Worm (Caenorhabditis elegans) whole organism, L4 larva: ENCODE results near the gene F02H6.3.

ENCODE experiments used
- F49E8.2 ChIP-seq: sonication (generic microtip); optimal IDR thresholded peaks from 2 replicates; lab custom pipeline; 2016; ENCODE audit warnings: missing compliant biosample characterization, mild to moderate bottlenecking, missing genetic modification characterization, borderline replicate concordance
- T20F7.1 ChIP-seq: fragments of 200-800 bp; sonication (Bioruptor generic); optimal IDR thresholded peaks from 2 replicates; lab custom pipeline; 2018; ENCODE audit warnings: mild to moderate bottlenecking, missing genetic modification characterization, missing compliant biosample characterization
- T26A8.4 ChIP-seq: fragments of 200-800 bp; sonication (Bioruptor generic); IDR thresholded peaks from 2 replicates; pipeline ENCODE4 v1.3.6; 2022; ENCODE audit warnings: missing genetic modification characterization, missing compliant biosample characterization
- Y48G9A.11 ChIP-seq: fragments of 200-800 bp; sonication (Bioruptor generic); IDR thresholded peaks from 2 replicates; pipeline ENCODE4 v1.3.6; 2022; ENCODE audit warnings: missing genetic modification reagents, missing genetic modification characterization, missing compliant biosample characterization
- aha-1 ChIP-seq: fragments of 150-350 bp; peaks from one replicate; lab custom pipeline; 2014; ENCODE audit warnings: missing biosample characterization, missing genetic modification characterization
- ama-1 ChIP-seq: fragments of 150-350 bp; optimal IDR thresholded peaks from 2 replicates; lab custom pipeline; 2014; ENCODE audit warnings: inconsistent platforms, mixed read lengths
- attf-4 ChIP-seq: sonication (generic microtip); optimal IDR thresholded peaks from 3 replicates; lab custom pipeline; 2017; ENCODE audit warnings: missing biosample characterization, missing genetic modification characterization
- ceh-20 ChIP-seq: fragments of 200-800 bp; sonication (Bioruptor generic); IDR thresholded peaks from 2 replicates; pipeline ENCODE4 v1.3.6; 2022; ENCODE audit warnings: missing genetic modification reagents, missing genetic modification characterization, missing compliant biosample characterization
- ceh-44 ChIP-seq: fragments of 200-800 bp; sonication (Bioruptor generic); IDR thresholded peaks from 2 replicates; pipeline ENCODE4 v1.3.6; 2022; ENCODE audit warnings: missing genetic modification reagents, missing genetic modification characterization, missing compliant biosample characterization
- ceh-62 ChIP-seq: sonication (generic microtip); optimal IDR thresholded peaks from 2 replicates; lab custom pipeline; 2017; ENCODE audit warnings: missing biosample characterization, missing genetic modification characterization
- ceh-82 ChIP-seq: sonication (generic microtip); optimal IDR thresholded peaks from 2 replicates; lab custom pipeline; 2017; ENCODE audit warnings: missing biosample characterization, missing genetic modification characterization
- daf-12 ChIP-seq: fragments of 150-350 bp; optimal IDR thresholded peaks from 2 replicates; lab custom pipeline; 2014; ENCODE audit warnings: missing biosample characterization, missing genetic modification reagents, missing genetic modification characterization
- daf-16 ChIP-seq, 3 experiments: sonication (generic microtip); optimal IDR thresholded peaks; 2 replicates each; lab custom pipeline; 2016 to 2017; ENCODE audit warnings: missing genetic modification characterization in 3 of 3, missing genetic modification reagents in 3 of 3, mild to moderate bottlenecking in 2 of 3, missing compliant biosample characterization in 2 of 3, missing biosample characterization in 1 of 3, moderate library complexity in 1 of 3
- daf-8 ChIP-seq: fragments of 200-800 bp; sonication (Bioruptor generic); IDR thresholded peaks from 2 replicates; pipeline ENCODE4 v1.3.6; 2022; ENCODE audit warnings: missing genetic modification characterization, missing compliant biosample characterization
- dmd-6 ChIP-seq: fragments of 200-800 bp; sonication (Bioruptor generic); IDR thresholded peaks from 2 replicates; pipeline ENCODE4 v1.3.6; 2022; ENCODE audit warnings: missing genetic modification reagents, missing genetic modification characterization, missing compliant biosample characterization
- dmd-9 ChIP-seq: fragments of 200-800 bp; sonication (Bioruptor generic); IDR thresholded peaks from 2 replicates; pipeline ENCODE4 v1.3.6; 2022; ENCODE audit warnings: missing genetic modification reagents, missing genetic modification characterization, missing compliant biosample characterization
- dpl-1 ChIP-seq: fragments of 150-350 bp; optimal IDR thresholded peaks from 2 replicates; lab custom pipeline; 2014; ENCODE audit warnings: missing biosample characterization, missing genetic modification reagents, missing genetic modification characterization
- dve-1 ChIP-seq: sonication (generic microtip); optimal IDR thresholded peaks from 2 replicates; lab custom pipeline; 2017; ENCODE audit warnings: antibody characterized with exemption, mild to moderate bottlenecking, missing genetic modification characterization, missing compliant biosample characterization; ENCODE audit not compliant: insufficient read depth
- egl-27 ChIP-seq: sonication (generic microtip); optimal IDR thresholded peaks from 3 replicates; lab custom pipeline; 2017; ENCODE audit warnings: missing biosample characterization, missing genetic modification reagents, missing genetic modification characterization
- fkh-10 ChIP-seq: fragments of 150-350 bp; optimal IDR thresholded peaks from 2 replicates; lab custom pipeline; 2014; ENCODE audit warnings: missing biosample characterization, missing genetic modification reagents, missing genetic modification characterization
- fos-1 ChIP-seq: fragments of 150-350 bp; optimal IDR thresholded peaks from 2 replicates; lab custom pipeline; 2014; ENCODE audit warnings: missing biosample characterization, missing genetic modification characterization
- hif-1 ChIP-seq, 2 experiments: sonication (generic microtip); optimal IDR thresholded peaks; 2 replicates each; lab custom pipeline; 2016 to 2017; ENCODE audit warnings: missing compliant biosample characterization in 2 of 2, missing genetic modification characterization in 2 of 2, missing genetic modification reagents in 2 of 2, missing genotype in 2 of 2, mild to moderate bottlenecking in 1 of 2
- hlh-30 ChIP-seq: sonication (generic microtip); optimal IDR thresholded peaks from 2 replicates; lab custom pipeline; 2017; ENCODE audit warnings: antibody characterized with exemption, mild to moderate bottlenecking, missing genetic modification characterization, missing compliant biosample characterization; ENCODE audit not compliant: insufficient read depth
- lin-13 ChIP-seq: fragments of 150-350 bp; optimal IDR thresholded peaks from 2 replicates; lab custom pipeline; 2014; ENCODE audit warnings: missing biosample characterization, missing genetic modification reagents, missing genetic modification characterization
- lin-38 ChIP-seq: fragments of 200-800 bp; sonication (Bioruptor generic); IDR thresholded peaks from 2 replicates; pipeline ENCODE4 v1.3.6; 2022; ENCODE audit warnings: missing genetic modification reagents, missing genetic modification characterization, missing compliant biosample characterization
- lin-39 ChIP-seq: fragments of 150-350 bp; optimal IDR thresholded peaks from 2 replicates; lab custom pipeline; 2014; ENCODE audit warnings: missing biosample characterization, missing genetic modification reagents, missing genetic modification characterization
- lir-3 ChIP-seq: sonication (generic microtip); optimal IDR thresholded peaks from 2 replicates; lab custom pipeline; 2016; ENCODE audit warnings: mild to moderate bottlenecking, missing genetic modification characterization, missing compliant biosample characterization
- madf-5 ChIP-seq, 2 experiments: fragments of 200-800 bp; sonication (Bioruptor generic); IDR thresholded peaks; 2 replicates each; pipeline ENCODE4 v1.3.6; 2022; ENCODE audit warnings: missing compliant biosample characterization in 2 of 2, missing genetic modification characterization in 2 of 2
- mdl-1 ChIP-seq, 2 experiments: fragments of 150-350 bp in 1 of 2; sonication (generic microtip) in 1 of 2; optimal IDR thresholded peaks; 2 replicates each; lab custom pipeline; 2014 to 2017; ENCODE audit warnings: missing biosample characterization in 2 of 2, missing genetic modification characterization in 2 of 2
- mep-1 ChIP-seq: fragments of 150-350 bp; sonication (generic microtip); optimal IDR thresholded peaks from 3 replicates; lab custom pipeline; 2014; ENCODE audit warnings: missing biosample characterization, missing genetic modification characterization
- mxl-2 ChIP-seq: fragments of 200-800 bp; sonication (Bioruptor generic); conservative IDR thresholded peaks from 2 replicates; pipeline ENCODE4 v1.3.6; 2022; ENCODE audit warnings: missing genetic modification reagents, missing genetic modification characterization, missing compliant biosample characterization
- nhr-102 ChIP-seq: sonication (generic microtip); optimal IDR thresholded peaks from 2 replicates; lab custom pipeline; 2016; ENCODE audit warnings: mild to moderate bottlenecking, missing genetic modification characterization, moderate library complexity, missing compliant biosample characterization
- nhr-237 ChIP-seq: sonication (generic microtip); optimal IDR thresholded peaks from 2 replicates; lab custom pipeline; 2017; ENCODE audit warnings: missing biosample characterization, missing genetic modification characterization
- nhr-28 ChIP-seq: fragments of 150-350 bp; optimal IDR thresholded peaks from 2 replicates; lab custom pipeline; 2014; ENCODE audit warnings: missing biosample characterization, missing genetic modification characterization
- nhr-41 ChIP-seq: fragments of 200-800 bp; sonication (Bioruptor generic); IDR thresholded peaks from 2 replicates; pipeline ENCODE4 v1.3.6; 2022; ENCODE audit warnings: missing genetic modification reagents, missing genetic modification characterization, missing compliant biosample characterization
- nhr-6 ChIP-seq: fragments of 150-350 bp; optimal IDR thresholded peaks from 2 replicates; lab custom pipeline; 2014; ENCODE audit warnings: missing biosample characterization, missing genetic modification characterization
- nhr-76 ChIP-seq: fragments of 150-350 bp; optimal IDR thresholded peaks from 2 replicates; lab custom pipeline; 2014; ENCODE audit warnings: missing biosample characterization, missing genetic modification characterization
- rbr-2 ChIP-seq: sonication (generic microtip); optimal IDR thresholded peaks from 2 replicates; lab custom pipeline; 2016; ENCODE audit warnings: missing genotype, missing genetic modification characterization, missing compliant biosample characterization
- saeg-2 ChIP-seq: fragments of 200-800 bp; sonication (Bioruptor generic); IDR thresholded peaks from 2 replicates; pipeline ENCODE4 v1.3.6; 2022; ENCODE audit warnings: missing genetic modification reagents, missing genetic modification characterization, missing compliant biosample characterization
- sdz-12 ChIP-seq: fragments of 200-800 bp; sonication (Bioruptor generic); optimal IDR thresholded peaks from 2 replicates; lab custom pipeline; 2018; ENCODE audit warnings: mild to moderate bottlenecking, missing genetic modification characterization, missing compliant biosample characterization
- set-16 ChIP-seq: fragments of 200-800 bp; sonication (Bioruptor generic); IDR thresholded peaks from 2 replicates; pipeline ENCODE4 v1.3.6; 2022; ENCODE audit warnings: missing genetic modification reagents, missing genetic modification characterization, missing compliant biosample characterization
- snpc-1.2 ChIP-seq: fragments of 200-800 bp; sonication (Bioruptor generic); IDR thresholded peaks from 2 replicates; pipeline ENCODE4 v1.3.6; 2022; ENCODE audit warnings: missing genetic modification reagents, missing genetic modification characterization, missing compliant biosample characterization
- unc-130 ChIP-seq: sonication (generic microtip); optimal IDR thresholded peaks from 2 replicates; lab custom pipeline; 2016; ENCODE audit warnings: missing genetic modification reagents, missing genetic modification characterization, missing compliant biosample characterization
- unc-62 ChIP-seq, 3 experiments: fragments of 150-350 bp in 1 of 3; sonication (generic microtip); optimal IDR thresholded peaks in 2 of 3; peaks in 1 of 3; 1 replicate in 1 of 3; 2 replicates in 2 of 3; lab custom pipeline; 2014 to 2017; ENCODE audit warnings: missing biosample characterization in 3 of 3, missing genetic modification characterization in 3 of 3, missing genetic modification reagents in 3 of 3, missing genotype in 1 of 3
- zfp-3 ChIP-seq: fragments of 200-800 bp; sonication (Bioruptor generic); conservative IDR thresholded peaks from 2 replicates; pipeline ENCODE4 v1.3.6; 2022; ENCODE audit warnings: missing genetic modification reagents, missing genetic modification characterization, missing compliant biosample characterization
- zip-11 ChIP-seq: fragments of 200-800 bp; sonication (Bioruptor generic); IDR thresholded peaks from 2 replicates; pipeline ENCODE4 v1.3.6; 2022; ENCODE audit warnings: missing genetic modification characterization, missing compliant biosample characterization
- zip-2 ChIP-seq: fragments of 150-350 bp; optimal IDR thresholded peaks from 2 replicates; lab custom pipeline; 2014; ENCODE audit warnings: missing biosample characterization, missing genetic modification characterization

The F02H6.3 gene

DNA sequence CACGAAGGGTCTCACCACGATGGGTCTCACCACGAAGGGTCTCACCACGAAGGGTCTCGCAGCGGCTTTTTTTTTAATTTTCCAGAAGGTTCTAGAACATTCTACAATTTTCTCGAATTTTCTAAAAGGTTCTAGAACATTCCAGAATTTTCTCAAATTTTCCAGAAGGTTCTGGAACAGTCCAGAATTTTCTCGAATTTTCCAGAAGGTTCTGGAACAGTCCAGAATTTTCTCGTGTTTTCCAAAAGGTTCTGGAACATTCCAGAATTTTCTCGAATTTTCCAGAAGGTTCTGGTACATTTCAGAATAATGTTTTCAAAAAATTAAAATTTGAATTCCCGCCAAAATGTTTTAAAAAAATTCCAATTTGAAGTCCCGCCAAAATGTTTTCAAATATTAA lies 14.9 kb downstream of the F02H6.3 start:
- peak; percentile 23 for TF ChIP-seq snpc-1.2 (GFP tag; lab: Robert Waterston, UW)

DNA sequence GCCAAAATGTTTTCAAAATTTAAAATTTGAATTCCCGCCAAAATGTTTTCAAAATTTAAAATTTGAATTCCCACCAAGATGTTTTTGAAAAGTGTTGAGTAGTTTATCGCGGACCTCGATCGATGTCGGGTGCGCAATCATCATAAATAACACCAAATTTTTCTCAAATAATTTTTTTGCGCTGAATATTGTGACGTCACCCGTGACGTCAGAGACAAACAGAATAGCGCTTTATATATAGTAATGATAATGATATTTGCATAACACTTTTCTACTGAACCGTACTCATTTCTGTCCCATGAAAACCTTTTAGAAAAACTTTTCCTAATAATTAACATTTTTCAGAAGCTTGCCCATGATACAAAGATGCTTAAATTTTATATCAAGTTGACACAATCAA lies 15.3 kb downstream of the F02H6.3 start:
- peak; percentile 93 for TF ChIP-seq snpc-1.2 (GFP tag; lab: Robert Waterston, UW)

DNA sequence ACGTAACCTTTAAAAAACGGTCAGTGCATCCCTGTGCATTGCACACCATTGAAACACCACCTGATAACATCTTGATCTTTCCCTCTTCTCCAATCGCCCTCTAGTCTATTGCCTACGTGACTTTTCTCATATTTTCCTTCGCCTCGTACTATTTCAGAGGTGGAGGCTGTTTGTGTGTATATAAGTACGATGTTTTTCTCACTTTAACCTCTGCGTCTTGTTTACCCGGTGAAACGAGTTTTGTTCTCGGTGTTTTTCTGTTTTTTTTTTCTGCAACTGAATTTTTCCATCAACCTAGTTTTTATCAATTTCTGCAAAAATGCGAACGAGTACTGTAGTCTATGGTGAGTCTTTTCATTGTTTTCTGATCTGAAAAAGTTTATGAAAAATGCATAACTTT lies 16.5 kb downstream of the F02H6.3 start, which contains the start of gene sqrd-1:
sqrd-1 (plus strand) TSS at position 158 of the 400 bp plus-strand sequence.
- TF ChIP-seq dmd-9 (GFP tag; lab: Robert Waterston, UW) (no peak), T20F7.1 (no peak), hif-1 (tag; optimal IDR thresholded peaks at IDR 0.05; lab: Kevin White, UChicago) (peak; percentile 97 to 99), nhr-41 (GFP tag; lab: Robert Waterston, UW) (no peak), ceh-82 (tag; lab: Kevin White, UChicago) (no peak), lin-13 (GFP tag; lab: Kevin White, UChicago) (no peak), attf-4 (no peak), ceh-44 (GFP tag; lab: Robert Waterston, UW) (no peak), Y48G9A.11 (GFP tag; lab: Robert Waterston, UW) (no peak), set-16 (GFP tag; lab: Robert Waterston, UW) (no peak), ceh-62 (tag; lab: Kevin White, UChicago) (no peak), hlh-30 (peak; percentile 1), mxl-2 (GFP tag; lab: Robert Waterston, UW) (no peak), fkh-10 (GFP tag; lab: Kevin White, UChicago) (no peak), madf-5 (GFP tag; IDR thresholded peaks at IDR 0.05; lab: Robert Waterston, UW) (no peak), zfp-3 (no peak), daf-8 (GFP tag; lab: Robert Waterston, UW) (no peak), fos-1 (tag; lab: Kevin White, UChicago) (no peak), lin-39 (tag; lab: Kevin White, UChicago) (no peak), saeg-2 (GFP tag; lab: Robert Waterston, UW) (no peak), unc-62 (GFP tag; optimal IDR thresholded peaks at IDR 0.05 in 1 of 2; lab: Kevin White, UChicago) (peak in 1 of 2 experiments; percentile 93), unc-62 (tag; optimal IDR thresholded peaks at IDR 0.05; lab: Kevin White, UChicago) (no peak), unc-130 (GFP tag; lab: Kevin White, UChicago) (no peak), nhr-76 (tag; lab: Kevin White, UChicago) (no peak), daf-12 (tag; lab: Kevin White, UChicago) (no peak), T26A8.4 (no peak), daf-16 (GFP tag; optimal IDR thresholded peaks at IDR 0.05; lab: Kevin White, UChicago) (peak in 1 of 2 experiments; percentile 93), daf-16 (tag; optimal IDR thresholded peaks at IDR 0.05; lab: Kevin White, UChicago) (peak; percentile 88), dve-1 (tag; lab: Kevin White, UChicago) (peak; percentile 52), nhr-28 (tag; lab: Kevin White, UChicago) (peak; percentile 47), aha-1 (tag; lab: Kevin White, UChicago) (peak; percentile 100), egl-27 (tag; lab: Kevin White, UChicago) (no peak), nhr-6 (no peak), mep-1 (tag; lab: Kevin White, UChicago) (peak; percentile 46), nhr-237 (tag; lab: Kevin White, UChicago) (no peak), nhr-102 (tag; lab: Kevin White, UChicago) (no peak), dpl-1 (GFP tag; lab: Kevin White, UChicago) (no peak), lir-3 (tag; lab: Kevin White, UChicago) (no peak), zip-11 (GFP tag; lab: Robert Waterston, UW) (no peak), lin-38 (GFP tag; lab: Robert Waterston, UW) (no peak), sdz-12 (GFP tag; lab: Kevin White, UChicago) (no peak), mdl-1 (tag; optimal IDR thresholded peaks at IDR 0.05; lab: Kevin White, UChicago) (peak in 1 of 2 experiments; percentile 37), F49E8.2 (tag; lab: Kevin White, UChicago) (no peak), ceh-20 (GFP tag; lab: Robert Waterston, UW) (no peak), ama-1 (lab: Kevin White, UChicago) (peak; percentile 66), zip-2 (no peak), dmd-6 (peak; percentile 50), rbr-2 (tag; lab: Kevin White, UChicago) (no peak)
